Worm (Caenorhabditis elegans): ENCODE results near the gene ttc-4.

ce11 chrII:5556431-5556830 lies 38.1 kb upstream of the ttc-4 start, which contains the start of gene ins-11:
- TF ChIP-seq klf-2 (GFP tag; conservative IDR thresholded peaks at IDR 0.05) (no peak), flt-1 (GFP tag; IDR thresholded peaks at IDR 0.05) (no peak)
